Fruit fly (Drosophila melanogaster): ENCODE data around the gene CG12985.
"Not testable (repeated sequence)": the region's sequence is repeated elsewhere in the genome, so short reads cannot be mapped to it uniquely, and the experiment has no call there.

The CG12985 gene

DNA sequence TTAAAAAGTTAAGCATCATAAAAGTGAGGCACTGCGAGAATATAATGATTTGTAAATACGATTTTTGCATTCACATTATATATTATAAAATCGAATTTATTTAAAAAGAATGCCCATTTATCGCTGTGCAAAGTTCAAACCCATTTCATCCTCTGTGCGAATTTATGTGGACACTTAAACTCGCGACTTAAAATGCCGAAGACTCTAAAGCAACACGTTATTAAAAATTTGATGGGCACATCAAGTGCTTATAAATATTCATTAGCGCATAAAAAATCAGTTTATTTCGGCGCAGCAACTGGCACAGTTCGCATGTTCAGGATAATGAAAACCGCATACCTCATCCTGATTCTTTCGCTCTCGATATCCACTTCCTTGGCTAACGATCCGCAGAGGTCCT lies 4.4 kb downstream of the CG12985 start, which contains the start of gene CG6788:
Gene CG6788 (plus strand): TSS at position 301 of the 400 bp plus-strand sequence.
- TF ChIP-seq Mio (GFP tag; optimal IDR thresholded peaks at IDR 0.05) (no peak), Hr78 (GFP tag; optimal IDR thresholded peaks at IDR 0.05) (no peak), Sp1 (GFP tag; optimal IDR thresholded peaks at IDR 0.05) (no peak), pan (optimal IDR thresholded peaks at IDR 0.05) (no peak), Hnf4 (GFP tag; optimal IDR thresholded peaks at IDR 0.05) (no peak), Dfd (GFP tag; optimal IDR thresholded peaks at IDR 0.05) (no peak), brk (GFP tag; optimal IDR thresholded peaks at IDR 0.05) (no peak), HLH106 (tag; optimal IDR thresholded peaks at IDR 0.05) (no peak), OdsH (GFP tag; optimal IDR thresholded peaks at IDR 0.05) (no peak), tai (GFP tag; optimal IDR thresholded peaks at IDR 0.05) (no peak), CG32264 (GFP tag; optimal IDR thresholded peaks at IDR 0.05) (no peak), fru (GFP tag; optimal IDR thresholded peaks at IDR 0.05) (no peak), N (GFP tag; optimal IDR thresholded peaks at IDR 0.05) (no peak), GATAd (GFP tag; optimal IDR thresholded peaks at IDR 0.05) (no peak), br (GFP tag; optimal IDR thresholded peaks at IDR 0.05) (no peak), h (GFP tag; optimal IDR thresholded peaks at IDR 0.05) (no peak)

DNA sequence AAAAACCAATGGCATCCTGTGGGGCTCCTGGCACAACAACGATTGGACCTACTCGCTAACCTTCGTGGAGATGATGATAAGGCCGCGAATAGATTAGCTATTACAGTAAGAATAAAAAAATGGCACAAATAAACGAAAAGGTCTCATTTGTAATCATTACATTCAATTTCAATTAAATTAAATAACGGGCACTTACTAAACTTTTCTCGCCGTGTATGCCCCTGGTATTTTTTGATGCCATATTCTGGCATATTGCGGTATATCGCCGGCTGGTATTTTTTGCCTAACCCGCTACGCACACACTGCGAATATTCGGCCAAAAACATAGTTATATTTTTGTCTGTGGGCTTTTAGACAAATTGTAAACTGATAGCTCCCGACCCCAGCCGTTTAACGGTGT lies 5.7 kb downstream of the CG12985 start, which contains the start of gene Gss1:
Gene Gss1 (plus strand): TSS at position 301 of the 400 bp plus-strand sequence.
- TF ChIP-seq usp (GFP tag; optimal IDR thresholded peaks at IDR 0.05); dsf (GFP tag; optimal IDR thresholded peaks at IDR 0.05; ENCODE audit: borderline replicate concordance); Hr78 (GFP tag; optimal IDR thresholded peaks at IDR 0.05): not testable (repeated sequence)

DNA sequence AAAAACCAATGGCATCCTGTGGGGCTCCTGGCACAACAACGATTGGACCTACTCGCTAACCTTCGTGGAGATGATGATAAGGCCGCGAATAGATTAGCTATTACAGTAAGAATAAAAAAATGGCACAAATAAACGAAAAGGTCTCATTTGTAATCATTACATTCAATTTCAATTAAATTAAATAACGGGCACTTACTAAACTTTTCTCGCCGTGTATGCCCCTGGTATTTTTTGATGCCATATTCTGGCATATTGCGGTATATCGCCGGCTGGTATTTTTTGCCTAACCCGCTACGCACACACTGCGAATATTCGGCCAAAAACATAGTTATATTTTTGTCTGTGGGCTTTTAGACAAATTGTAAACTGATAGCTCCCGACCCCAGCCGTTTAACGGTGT lies 15.9 kb downstream of the CG12985 start, which contains the start of gene Gss2:
Gene Gss2 (plus strand): TSS at position 301 of the 400 bp plus-strand sequence.
- TF ChIP-seq sage (GFP tag; optimal IDR thresholded peaks at IDR 0.05); lola (GFP tag; optimal IDR thresholded peaks at IDR 0.05); Dif (GFP tag; optimal IDR thresholded peaks at IDR 0.05; ENCODE audit: partially characterized antibody): not testable (repeated sequence)

DNA sequence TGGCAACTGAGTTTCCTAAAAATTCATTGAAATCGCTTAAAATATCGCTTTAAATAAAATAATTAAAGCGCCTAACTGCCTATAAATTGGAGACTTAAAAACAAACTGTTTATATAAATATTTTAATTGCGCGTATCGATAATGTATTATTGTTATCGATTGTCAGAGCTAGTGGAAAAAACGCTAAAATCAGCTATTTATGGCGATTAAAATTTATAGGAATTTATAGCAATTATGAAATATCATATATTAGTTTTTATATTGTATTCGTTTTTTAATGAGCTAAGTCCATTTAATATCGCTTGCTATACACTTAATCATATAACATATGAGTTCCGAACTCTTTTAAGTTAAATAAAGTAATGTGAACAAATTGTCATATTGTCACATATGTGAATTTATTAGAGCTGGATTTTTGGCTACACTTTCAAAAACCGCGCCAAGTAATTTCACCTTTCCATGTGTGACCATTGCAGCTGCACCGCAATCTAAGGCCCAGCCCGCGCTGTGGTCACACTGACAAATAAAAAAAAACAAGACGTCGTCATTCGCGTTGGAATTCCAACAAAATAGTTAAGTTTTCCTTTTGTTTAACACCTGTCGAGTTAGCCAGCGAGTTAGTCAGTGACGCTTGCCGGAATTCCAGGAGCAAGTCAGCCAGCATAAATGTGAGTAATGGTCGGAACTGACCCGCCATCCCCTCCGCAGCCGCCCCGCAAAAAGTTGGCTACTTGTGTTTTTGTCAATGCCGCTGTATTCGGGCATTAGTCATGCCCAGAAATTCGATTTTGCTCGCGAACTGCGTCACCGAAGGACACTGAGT lies 23.9 kb downstream of the CG12985 start, which contains the start of the genes CG7772 and Vps4:
Gene CG7772 (minus strand): TSS at position 78 of the 823 bp plus-strand sequence.
Gene Vps4 (plus strand): TSS at position 509 of the 823 bp plus-strand sequence.
- no peak for TF ChIP-seq dl (GFP tag; optimal IDR thresholded peaks at IDR 0.05; ENCODE audit: insufficient read depth in 1 of 2, partially characterized antibody in 2 of 2)
- peak; percentile 85 for TF ChIP-seq Myc (optimal IDR thresholded peaks at IDR 0.05)
- no peak for TF ChIP-seq Dif (GFP tag; optimal IDR thresholded peaks at IDR 0.05; ENCODE audit: partially characterized antibody)
- TF ChIP-seq Sp1 (GFP tag; optimal IDR thresholded peaks at IDR 0.05): no peak
- TF ChIP-seq jim (GFP tag; optimal IDR thresholded peaks at IDR 0.05): peak; percentile 47
- no peak for TF ChIP-seq CG9705 (GFP tag; optimal IDR thresholded peaks at IDR 0.05)
- no peak for TF ChIP-seq Dfd (GFP tag; optimal IDR thresholded peaks at IDR 0.05)

DNA sequence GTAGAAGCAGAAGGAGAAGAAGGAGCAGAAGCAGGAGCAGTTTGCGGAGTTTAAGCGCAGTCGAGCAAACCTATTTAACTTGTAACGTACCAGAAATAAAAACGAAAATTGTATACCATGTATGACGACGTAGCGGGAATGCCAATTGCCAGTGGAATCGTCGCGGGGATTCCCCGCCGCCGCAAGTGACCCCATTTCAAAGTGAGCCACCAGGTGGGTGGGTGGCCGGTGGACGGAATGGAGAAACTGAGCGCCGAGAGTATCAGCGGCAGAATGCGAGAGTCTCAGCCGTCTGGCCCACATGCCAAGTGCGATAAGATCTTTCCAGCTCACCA lies 27.1 kb downstream of the CG12985 start:
- TF ChIP-seq pan (optimal IDR thresholded peaks at IDR 0.05): no peak
- TF ChIP-seq Rel (GFP tag; optimal IDR thresholded peaks at IDR 0.05): no peak
- TF ChIP-seq Rel (tag; optimal IDR thresholded peaks at IDR 0.05): peak; percentile 95

DNA sequence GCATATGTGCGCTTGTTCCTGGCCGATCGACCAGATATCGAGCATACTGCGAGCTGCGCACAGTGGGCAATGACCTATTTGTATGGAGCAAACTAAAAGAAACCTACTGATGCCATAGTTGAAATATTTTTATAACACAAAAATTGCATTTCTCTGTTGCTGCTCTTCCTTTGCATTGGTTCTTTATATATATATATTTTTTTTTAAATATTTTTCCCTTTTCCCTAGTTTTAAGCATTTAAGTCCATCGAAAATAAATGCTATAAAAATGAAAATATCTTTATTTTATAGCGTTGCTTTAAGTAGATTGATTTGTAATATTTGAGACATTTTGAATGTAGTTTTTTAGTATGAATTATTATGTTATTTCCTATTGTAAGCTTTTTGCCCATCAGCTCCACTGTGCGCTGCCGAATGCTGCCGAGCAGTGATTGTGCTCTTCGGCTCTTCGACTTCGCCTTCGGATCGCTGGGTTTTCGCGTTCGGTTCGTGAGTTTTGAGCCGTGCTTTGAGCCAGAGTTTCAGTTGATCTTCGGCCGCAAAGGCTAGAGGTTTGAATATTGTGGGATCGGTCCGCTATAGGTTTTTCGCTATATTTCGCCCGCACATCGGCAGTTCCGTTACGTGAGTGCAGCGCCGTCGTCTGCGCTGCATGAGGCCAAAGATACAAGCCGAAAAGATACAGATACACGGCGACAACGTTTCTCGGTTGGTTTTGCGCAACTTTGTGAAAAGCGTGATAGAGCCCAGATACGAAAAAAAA lies 27.6 kb downstream of the CG12985 start, which contains the start of gene CG6847:
Gene CG6847 (plus strand): TSS at position 522 of the 763 bp plus-strand sequence.
- peak; percentile 58 for TF ChIP-seq h (GFP tag; optimal IDR thresholded peaks at IDR 0.05)
- peak; percentile 25 for TF ChIP-seq woc (GFP tag; optimal IDR thresholded peaks at IDR 0.05)
- no peak for TF ChIP-seq CG32264 (GFP tag; optimal IDR thresholded peaks at IDR 0.05)
- peak; percentile 61 for TF ChIP-seq OdsH (GFP tag; optimal IDR thresholded peaks at IDR 0.05)
- TF ChIP-seq sv (GFP tag; optimal IDR thresholded peaks at IDR 0.05): peak; percentile 49
- peak; percentile 17 for TF ChIP-seq br (GFP tag; optimal IDR thresholded peaks at IDR 0.05)
- TF ChIP-seq Hr78 (GFP tag; optimal IDR thresholded peaks at IDR 0.05): no peak
- no peak for TF ChIP-seq Hnf4 (GFP tag; optimal IDR thresholded peaks at IDR 0.05)
- TF ChIP-seq Hr83 (GFP tag; optimal IDR thresholded peaks at IDR 0.05; ENCODE audit: poor library complexity, severe bottlenecking): no peak
- peak; percentile 14 for TF ChIP-seq dmrt93B (GFP tag; optimal IDR thresholded peaks at IDR 0.05)
- peak; percentile 81 for TF ChIP-seq Sp1 (GFP tag; optimal IDR thresholded peaks at IDR 0.05)
- TF ChIP-seq ey (GFP tag; optimal IDR thresholded peaks at IDR 0.05): peak; percentile 54
- TF ChIP-seq rgr (GFP tag; optimal IDR thresholded peaks at IDR 0.05): peak; percentile 60
- peak; percentile 77 for TF ChIP-seq psq (GFP tag; optimal IDR thresholded peaks at IDR 0.05)
- no peak for TF ChIP-seq sage (GFP tag; optimal IDR thresholded peaks at IDR 0.05)
- TF ChIP-seq Dif (GFP tag; optimal IDR thresholded peaks at IDR 0.05; ENCODE audit: partially characterized antibody): no peak
- TF ChIP-seq dsf (GFP tag; optimal IDR thresholded peaks at IDR 0.05; ENCODE audit: borderline replicate concordance): no peak
- TF ChIP-seq Rel (GFP tag; optimal IDR thresholded peaks at IDR 0.05): no peak
- no peak for TF ChIP-seq Rel (tag; optimal IDR thresholded peaks at IDR 0.05)
- TF ChIP-seq Dfd (GFP tag; optimal IDR thresholded peaks at IDR 0.05): no peak
- TF ChIP-seq N (GFP tag; optimal IDR thresholded peaks at IDR 0.05): no peak
- TF ChIP-seq lola (GFP tag; optimal IDR thresholded peaks at IDR 0.05): no peak
- no peak for TF ChIP-seq tai (GFP tag; optimal IDR thresholded peaks at IDR 0.05)
- TF ChIP-seq Jra (GFP tag; optimal IDR thresholded peaks at IDR 0.05): no peak
- no peak for TF ChIP-seq Mio (GFP tag; optimal IDR thresholded peaks at IDR 0.05)

Measured in whole organism, wandering third instar larva.